Worm (Caenorhabditis elegans): ENCODE data around the gene hrde-1.

- TF ChIP-seq lin-39 (tag; optimal IDR thresholded peaks at IDR 0.05) (peak; percentile 60), pha-4 (tag; optimal IDR thresholded peaks at IDR 0.05) (peak; percentile 73), tbx-2 (tag; optimal IDR thresholded peaks at IDR 0.05) (no peak), egl-27 (tag; optimal IDR thresholded peaks at IDR 0.05) (no peak), ceh-16 (tag; optimal IDR thresholded peaks at IDR 0.05) (no peak), nhr-67 (tag; optimal IDR thresholded peaks at IDR 0.05) (no peak), ztf-11 (tag; optimal IDR thresholded peaks at IDR 0.05) (no peak), pqm-1 (tag; optimal IDR thresholded peaks at IDR 0.05) (no peak), hmg-11 (tag; optimal IDR thresholded peaks at IDR 0.05) (no peak), nhr-237 (tag; optimal IDR thresholded peaks at IDR 0.05) (no peak), unc-62 (GFP tag; optimal IDR thresholded peaks at IDR 0.05) (no peak), ceh-82 (tag; optimal IDR thresholded peaks at IDR 0.05) (no peak), nhr-11 (tag; optimal IDR thresholded peaks at IDR 0.05) (no peak), nhr-12 (tag; optimal IDR thresholded peaks at IDR 0.05) (no peak)
These were observed 20.5 kb upstream of the hrde-1 start for ce11 chrIII:4196301-4196987.

Data from whole organism, L3 larva.